Fruit fly (Drosophila melanogaster): ENCODE data around the gene CG5004.

The CG5004 gene

dm6 chrX:17178484-17178921 is 71.1 kb downstream of the CG5004 start (continued):
- TF ChIP-seq p53 (GFP tag; optimal IDR thresholded peaks at IDR 0.05) = no peak
- no peak for TF ChIP-seq tio (GFP tag; optimal IDR thresholded peaks at IDR 0.05)
- peak; percentile 71 for TF ChIP-seq CG2202 (tag; optimal IDR thresholded peaks at IDR 0.05)
- peak; percentile 93 to 98 for TF ChIP-seq Pdp1 (GFP tag; optimal IDR thresholded peaks at IDR 0.05)
- no peak for TF ChIP-seq CG17385 (GFP tag; optimal IDR thresholded peaks at IDR 0.05)
- peak; percentile 99 for TF ChIP-seq tap (tag; optimal IDR thresholded peaks at IDR 0.05)
- no peak for TF ChIP-seq CG9817 (tag; optimal IDR thresholded peaks at IDR 0.05)
- TF ChIP-seq Fer1 (GFP tag; optimal IDR thresholded peaks at IDR 0.05) = peak; percentile 98
- TF ChIP-seq yki (optimal IDR thresholded peaks at IDR 0.05) = peak; percentile 89
- TF ChIP-seq Drgx (GFP tag; IDR thresholded peaks at IDR 0.05) = peak; percentile 99
- peak; percentile 93 for TF ChIP-seq CG12071 (GFP tag; optimal IDR thresholded peaks at IDR 0.05)
- peak; percentile 99 for TF ChIP-seq CG10959 (GFP tag; IDR thresholded peaks at IDR 0.05)
- TF ChIP-seq prd (optimal IDR thresholded peaks at IDR 0.05) = no peak
- peak; percentile 99 for TF ChIP-seq prd (GFP tag; IDR thresholded peaks at IDR 0.05)
- no peak for TF ChIP-seq Dp (GFP tag; optimal IDR thresholded peaks at IDR 0.05)
- TF ChIP-seq nmo (GFP tag; optimal IDR thresholded peaks at IDR 0.05) = peak; percentile 99
- peak; percentile 74 for TF ChIP-seq Hand (GFP tag; optimal IDR thresholded peaks at IDR 0.05)
- no peak for TF ChIP-seq CG5953 (GFP tag; IDR thresholded peaks at IDR 0.05)
- peak; percentile 94 for TF ChIP-seq Fer2 (tag; optimal IDR thresholded peaks at IDR 0.05)
- TF ChIP-seq CTCF (GFP tag; optimal IDR thresholded peaks at IDR 0.05) = peak; percentile 62
- TF ChIP-seq ind (GFP tag; optimal IDR thresholded peaks at IDR 0.05) = peak; percentile 96
- TF ChIP-seq D19B (GFP tag; optimal IDR thresholded peaks at IDR 0.05) = peak; percentile 83
- peak; percentile 98 for TF ChIP-seq CG17359 (tag; optimal IDR thresholded peaks at IDR 0.05)
- TF ChIP-seq gem (tag; optimal IDR thresholded peaks at IDR 0.05) = no peak
- no peak for TF ChIP-seq CG14014 (GFP tag; IDR thresholded peaks at IDR 0.05)
- TF ChIP-seq stc (GFP tag; IDR thresholded peaks at IDR 0.05) = peak; percentile 99
- peak in 1 of 2 experiments; percentile 94 for TF ChIP-seq dpn (GFP tag; optimal IDR thresholded peaks at IDR 0.05)
- peak; percentile 18 for TF ChIP-seq CG3163 (GFP tag; optimal IDR thresholded peaks at IDR 0.05)
- TF ChIP-seq CG8478 (optimal IDR thresholded peaks at IDR 0.05) = no peak
- TF ChIP-seq Optix (GFP tag; IDR thresholded peaks at IDR 0.05) = 0 out of 3 replicates have a peak, but pooled peaks have one; percentile 63
- TF ChIP-seq bowl (GFP tag; IDR thresholded peaks at IDR 0.05) = peak; percentile 99
- TF ChIP-seq CG8290 (GFP tag; optimal IDR thresholded peaks at IDR 0.05) = peak; percentile 96
- TF ChIP-seq CG8290 (tag; optimal IDR thresholded peaks at IDR 0.05) = no peak
- peak; percentile 98 for TF ChIP-seq Oaz (GFP tag; IDR thresholded peaks at IDR 0.05)
- TF ChIP-seq HLHmδ (GFP tag; optimal IDR thresholded peaks at IDR 0.05) = no peak
- TF ChIP-seq CG17912 (GFP tag; optimal IDR thresholded peaks at IDR 0.05) = peak; percentile 67
- no peak for TF ChIP-seq CG7745 (tag; optimal IDR thresholded peaks at IDR 0.05)
- TF ChIP-seq Hr51 (GFP tag; optimal IDR thresholded peaks at IDR 0.05) = no peak
- no peak for TF ChIP-seq CG18011 (GFP tag; optimal IDR thresholded peaks at IDR 0.05)
- TF ChIP-seq ERR (GFP tag; optimal IDR thresholded peaks at IDR 0.05) = peak; percentile 89
- peak; percentile 77 for TF ChIP-seq en (GFP tag; optimal IDR thresholded peaks at IDR 0.05)
- peak; percentile 79 for TF ChIP-seq CG4617 (GFP tag; optimal IDR thresholded peaks at IDR 0.05; ENCODE audit: borderline replicate concordance)
- TF ChIP-seq zfh2 (GFP tag; optimal IDR thresholded peaks at IDR 0.05) = no peak
- peak; percentile 98 for TF ChIP-seq bab2 (GFP tag; optimal IDR thresholded peaks at IDR 0.05)
- peak in 1 of 2 experiments; percentile 40 for TF ChIP-seq insv (GFP tag; optimal IDR thresholded peaks at IDR 0.05)
- peak; percentile 96 for TF ChIP-seq GATAe (GFP tag; conservative IDR thresholded peaks at IDR 0.05)
- peak; percentile 87 for TF ChIP-seq TFAM (GFP tag; optimal IDR thresholded peaks at IDR 0.05)
- TF ChIP-seq sob (GFP tag; IDR thresholded peaks at IDR 0.05) = peak; percentile 99
- peak; percentile 93 for TF ChIP-seq kah (GFP tag; optimal IDR thresholded peaks at IDR 0.05)
- peak; percentile 63 for TF ChIP-seq CG1602 (GFP tag; optimal IDR thresholded peaks at IDR 0.05)
- no peak for TF ChIP-seq tx (GFP tag; optimal IDR thresholded peaks at IDR 0.05)
- TF ChIP-seq Sin3A (optimal IDR thresholded peaks at IDR 0.05) = no peak
- peak; percentile 57 to 98 for TF ChIP-seq eve (GFP tag; optimal IDR thresholded peaks at IDR 0.05)

Measured in whole organism, embryonic.